Fruit fly (Drosophila melanogaster): ENCODE results near the gene z.
A peak's percentile ranks its signal among the peaks of the same experiment; 100 is the strongest.

z gene

dm6 chrX:2419518-2419917 is 28.1 kb upstream of the z start:
- TF ChIP-seq Abd-B (GFP tag; optimal IDR thresholded peaks at IDR 0.05) (no peak), Myc (optimal IDR thresholded peaks at IDR 0.05) (peak; percentile 68), CrebA (GFP tag; optimal IDR thresholded peaks at IDR 0.05; ENCODE audit: borderline replicate concordance) (no peak), Mio (GFP tag; optimal IDR thresholded peaks at IDR 0.05) (no peak)

- TF ChIP-seq dl (GFP tag; optimal IDR thresholded peaks at IDR 0.05; ENCODE audit: insufficient read depth in 1 of 2, partially characterized antibody in 2 of 2) (no peak), Myc (optimal IDR thresholded peaks at IDR 0.05) (no peak), N (GFP tag; optimal IDR thresholded peaks at IDR 0.05) (no peak), Vsx2 (GFP tag; optimal IDR thresholded peaks at IDR 0.05; ENCODE audit: partially characterized antibody) (no peak), CrebA (GFP tag; optimal IDR thresholded peaks at IDR 0.05; ENCODE audit: borderline replicate concordance) (no peak), psq (GFP tag; optimal IDR thresholded peaks at IDR 0.05) (no peak), lola (GFP tag; optimal IDR thresholded peaks at IDR 0.05) (no peak), foxo (GFP tag; optimal IDR thresholded peaks at IDR 0.05) (no peak), rgr (GFP tag; optimal IDR thresholded peaks at IDR 0.05) (no peak), ey (GFP tag; optimal IDR thresholded peaks at IDR 0.05) (no peak), sage (GFP tag; optimal IDR thresholded peaks at IDR 0.05) (no peak), h (GFP tag; optimal IDR thresholded peaks at IDR 0.05) (no peak)
Measured at dm6 chrX:2425755-2426154, 21.8 kb upstream of the z start, which contains the start of gene CG32797. CG32797 (minus strand) TSS chrX:2425855.

- no peak for TF ChIP-seq tai (GFP tag; optimal IDR thresholded peaks at IDR 0.05)
Measured at dm6 chrX:2428903-2429302, 18.7 kb upstream of the z start, which contains the start of gene gt. gt (minus strand) TSS chrX:2428967.

dm6 chrX:2434913-2435312 is 12.7 kb upstream of the z start:
- TF ChIP-seq ey (GFP tag; optimal IDR thresholded peaks at IDR 0.05) (no peak), Hr78 (GFP tag; optimal IDR thresholded peaks at IDR 0.05) (no peak), Dfd (GFP tag; optimal IDR thresholded peaks at IDR 0.05) (no peak), tai (GFP tag; optimal IDR thresholded peaks at IDR 0.05) (no peak), Myc (optimal IDR thresholded peaks at IDR 0.05) (no peak)

- TF ChIP-seq Sp1 (GFP tag; optimal IDR thresholded peaks at IDR 0.05) (no peak), Mio (GFP tag; optimal IDR thresholded peaks at IDR 0.05) (no peak), GATAd (GFP tag; optimal IDR thresholded peaks at IDR 0.05) (no peak), jim (GFP tag; optimal IDR thresholded peaks at IDR 0.05) (no peak), br (GFP tag; optimal IDR thresholded peaks at IDR 0.05) (no peak), Dfd (GFP tag; optimal IDR thresholded peaks at IDR 0.05) (no peak), Hr78 (GFP tag; optimal IDR thresholded peaks at IDR 0.05) (no peak), CG9705 (GFP tag; optimal IDR thresholded peaks at IDR 0.05) (no peak), Rel (GFP tag; optimal IDR thresholded peaks at IDR 0.05) (no peak), Rel (tag; optimal IDR thresholded peaks at IDR 0.05) (no peak), sv (GFP tag; optimal IDR thresholded peaks at IDR 0.05) (no peak), rgr (GFP tag; optimal IDR thresholded peaks at IDR 0.05) (no peak), OdsH (GFP tag; optimal IDR thresholded peaks at IDR 0.05) (no peak), Myc (optimal IDR thresholded peaks at IDR 0.05) (no peak), ey (GFP tag; optimal IDR thresholded peaks at IDR 0.05) (no peak), Dif (GFP tag; optimal IDR thresholded peaks at IDR 0.05; ENCODE audit: partially characterized antibody) (no peak), Hnf4 (GFP tag; optimal IDR thresholded peaks at IDR 0.05) (no peak), dsf (GFP tag; optimal IDR thresholded peaks at IDR 0.05; ENCODE audit: borderline replicate concordance) (no peak)
Measured at dm6 chrX:2440219-2440618, 7.3 kb upstream of the z start.

- TF ChIP-seq woc (GFP tag; optimal IDR thresholded peaks at IDR 0.05) = no peak
- TF ChIP-seq Dfd (GFP tag; optimal IDR thresholded peaks at IDR 0.05) = no peak
- no peak for TF ChIP-seq Abd-B (GFP tag; optimal IDR thresholded peaks at IDR 0.05)
- peak; percentile 30 for TF ChIP-seq HLH106 (tag; optimal IDR thresholded peaks at IDR 0.05)
- TF ChIP-seq Hr83 (GFP tag; optimal IDR thresholded peaks at IDR 0.05; ENCODE audit: poor library complexity, severe bottlenecking) = peak; percentile 41
- no peak for TF ChIP-seq Sp1 (GFP tag; optimal IDR thresholded peaks at IDR 0.05)
- TF ChIP-seq Myc (optimal IDR thresholded peaks at IDR 0.05) = peak; percentile 71
- no peak for TF ChIP-seq sage (GFP tag; optimal IDR thresholded peaks at IDR 0.05)
Measured at dm6 chrX:2443798-2444197, 3.8 kb upstream of the z start, which contains the start of gene tko. tko (minus strand) TSS chrX:2443976.

All from whole organism, wandering third instar larva.